Worm (Caenorhabditis elegans): ENCODE measurements around the gene C26D10.7.

DNA sequence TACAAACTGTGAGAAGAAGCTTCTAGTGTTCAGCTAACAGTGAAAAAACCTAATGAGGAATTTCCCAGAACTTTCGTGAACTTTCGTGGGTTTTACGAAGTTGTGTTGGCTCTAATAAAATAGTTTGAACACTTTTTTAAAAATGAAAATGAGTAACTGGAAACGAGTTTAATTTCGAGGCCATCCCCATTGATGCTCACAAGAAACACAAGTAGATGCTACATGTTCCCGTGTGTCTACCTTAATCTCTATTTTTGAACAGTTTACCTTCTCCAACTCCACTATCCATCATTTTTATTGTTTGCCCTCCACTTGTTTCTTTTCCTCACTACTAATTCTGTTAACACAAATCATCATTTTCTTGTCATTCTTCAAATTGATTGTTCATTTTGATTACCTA lies at the start of gene C26D10.7:
- TF ChIP-seq hmg-4 (GFP tag; optimal IDR thresholded peaks at IDR 0.05) (no peak), ama-1 (optimal IDR thresholded peaks at IDR 0.05) (no peak), ets-7 (tag; optimal IDR thresholded peaks at IDR 0.05) (no peak)

Measured in whole organism, early embryonic.